Fruit fly (Drosophila melanogaster): ENCODE results near the gene Apc2.

Apc2 gene

dm6 chr3R:24193373-24193879 is 29.7 kb downstream of the Apc2 start, which contains the start of the genes SMC6 and CG6204 (continued):
- peak; percentile 94 for TF ChIP-seq bcd (GFP tag; optimal IDR thresholded peaks at IDR 0.05)
- peak; percentile 94 for TF ChIP-seq Atf6 (GFP tag; IDR thresholded peaks at IDR 0.05)
- TF ChIP-seq al (GFP tag; IDR thresholded peaks at IDR 0.05), result peak; percentile 95
- peak; percentile 59 for TF ChIP-seq da (GFP tag; optimal IDR thresholded peaks at IDR 0.05)
- TF ChIP-seq NFAT (GFP tag; IDR thresholded peaks at IDR 0.05), result peak; percentile 91
- TF ChIP-seq CG3065 (GFP tag; optimal IDR thresholded peaks at IDR 0.05), result peak; percentile 65
- TF ChIP-seq btn (GFP tag; optimal IDR thresholded peaks at IDR 0.05), result peak; percentile 34
- no peak for TF ChIP-seq CG14860 (GFP tag; IDR thresholded peaks at IDR 0.05; ENCODE audit: partially characterized antibody)
- TF ChIP-seq Hr78 (GFP tag; optimal IDR thresholded peaks at IDR 0.05), result no peak
- no peak for TF ChIP-seq vnd (GFP tag; IDR thresholded peaks at IDR 0.05; ENCODE audit: partially characterized antibody)
- peak; percentile 88 for TF ChIP-seq CG4328 (GFP tag; optimal IDR thresholded peaks at IDR 0.05)
- TF ChIP-seq CG1647 (GFP tag; optimal IDR thresholded peaks at IDR 0.05), result peak; percentile 63
- peak; percentile 96 for TF ChIP-seq CG15269 (tag; optimal IDR thresholded peaks at IDR 0.05)
- TF ChIP-seq crol (GFP tag; IDR thresholded peaks at IDR 0.05), result no peak; the same call in 1 of the 2 replicates
- peak; percentile 50; the same call in 2 of the 4 replicates for TF ChIP-seq Dll (GFP tag; IDR thresholded peaks at IDR 0.05; ENCODE audit: partially characterized antibody)
- TF ChIP-seq ATbp (GFP tag; optimal IDR thresholded peaks at IDR 0.05), result peak; percentile 90
- no peak for TF ChIP-seq scrt (GFP tag; optimal IDR thresholded peaks at IDR 0.05)
- TF ChIP-seq CG11093 (GFP tag; IDR thresholded peaks at IDR 0.05), result peak; percentile 88
- peak; percentile 92 for TF ChIP-seq CG10979 (tag; optimal IDR thresholded peaks at IDR 0.05)
- peak; percentile 90 for TF ChIP-seq az2 (GFP tag; optimal IDR thresholded peaks at IDR 0.05)
- TF ChIP-seq CG15479 (GFP tag; optimal IDR thresholded peaks at IDR 0.05), result peak; percentile 80
- peak; percentile 75 for TF ChIP-seq CG10274 (GFP tag; optimal IDR thresholded peaks at IDR 0.05)
- TF ChIP-seq CG17359 (tag; optimal IDR thresholded peaks at IDR 0.05), result peak; percentile 95
- TF ChIP-seq nau (GFP tag; optimal IDR thresholded peaks at IDR 0.05), result no peak
- peak; percentile 92 for TF ChIP-seq gcm (GFP tag; optimal IDR thresholded peaks at IDR 0.05)
- TF ChIP-seq CG17802 (tag; optimal IDR thresholded peaks at IDR 0.05), result peak; percentile 75
- no peak for TF ChIP-seq hb (GFP tag; IDR thresholded peaks at IDR 0.05; ENCODE audit: partially characterized antibody)
- TF ChIP-seq kni (GFP tag; optimal IDR thresholded peaks at IDR 0.05), result no peak
- TF ChIP-seq Nf-YA (GFP tag; IDR thresholded peaks at IDR 0.05), result peak; percentile 75
- TF ChIP-seq Hr3 (GFP tag; optimal IDR thresholded peaks at IDR 0.05), result peak; percentile 95
- TF ChIP-seq CG2116 (GFP tag; optimal IDR thresholded peaks at IDR 0.05), result peak; percentile 82
- no peak for TF ChIP-seq Deaf1 (tag; optimal IDR thresholded peaks at IDR 0.05)
- TF ChIP-seq Drgx (GFP tag; IDR thresholded peaks at IDR 0.05), result peak; percentile 94
- no peak for TF ChIP-seq ftz-f1 (GFP tag; optimal IDR thresholded peaks at IDR 0.05)
- TF ChIP-seq CG14014 (GFP tag; IDR thresholded peaks at IDR 0.05), result peak; percentile 96
- TF ChIP-seq gt (GFP tag; IDR thresholded peaks at IDR 0.05), result peak; percentile 67; the same call in 1 of the 2 replicates
- peak; percentile 93 for TF ChIP-seq CG7556 (GFP tag; optimal IDR thresholded peaks at IDR 0.05)
- TF ChIP-seq bowl (GFP tag; IDR thresholded peaks at IDR 0.05), result peak; percentile 83
- TF ChIP-seq lmd (GFP tag; IDR thresholded peaks at IDR 0.05), result peak; percentile 97
- TF ChIP-seq CG8388 (GFP tag; optimal IDR thresholded peaks at IDR 0.05), result peak; percentile 92
- TF ChIP-seq CG13287 (GFP tag; IDR thresholded peaks at IDR 0.05; ENCODE audit: partially characterized antibody), result peak; percentile 52
- peak; percentile 52 for TF ChIP-seq fd102C (GFP tag; optimal IDR thresholded peaks at IDR 0.05)
- peak; percentile 76 for TF ChIP-seq chn (GFP tag; optimal IDR thresholded peaks at IDR 0.05)
- peak; percentile 92 for TF ChIP-seq sd (tag; optimal IDR thresholded peaks at IDR 0.05)
- peak; percentile 74 for TF ChIP-seq sima (GFP tag; optimal IDR thresholded peaks at IDR 0.05)
- TF ChIP-seq repo (GFP tag; optimal IDR thresholded peaks at IDR 0.05), result peak; percentile 68
- TF ChIP-seq sna (GFP tag; IDR thresholded peaks at IDR 0.05; ENCODE audit: partially characterized antibody), result no peak
- peak; percentile 52 for TF ChIP-seq Ets97D (GFP tag; optimal IDR thresholded peaks at IDR 0.05)
- TF ChIP-seq CG10209 (GFP tag; optimal IDR thresholded peaks at IDR 0.05), result peak; percentile 92

Data from whole organism, embryonic.